Worm (Caenorhabditis elegans) whole organism, L2 larva: ENCODE data around the gene F28A12.10.
A peak's percentile ranks its signal among the peaks of the same experiment; 100 is the strongest.

Source experiments
- C34F6.9 ChIP-seq: fragments of 150-350 bp; optimal IDR thresholded peaks from 2 replicates; lab custom pipeline; 2014; ENCODE audit warnings: missing biosample characterization, missing genetic modification characterization
- F13H6.1 ChIP-seq: sonication (generic microtip); optimal IDR thresholded peaks from 2 replicates; lab custom pipeline; 2016; ENCODE audit warnings: missing genetic modification characterization, missing compliant biosample characterization
- R02D3.7 ChIP-seq: fragments of 150-350 bp; optimal IDR thresholded peaks from 2 replicates; lab custom pipeline; 2014; ENCODE audit warnings: missing biosample characterization, missing genetic modification characterization
- Y55F3AM.14 ChIP-seq: fragments of 200-800 bp; sonication (Bioruptor generic); optimal IDR thresholded peaks from 2 replicates; lab custom pipeline; 2018; ENCODE audit warnings: mild to moderate bottlenecking, missing genetic modification characterization, missing compliant biosample characterization
- ZK546.5 ChIP-seq: sonication (generic microtip); optimal IDR thresholded peaks from 2 replicates; lab custom pipeline; 2017; ENCODE audit warnings: missing biosample characterization, missing genetic modification characterization
- alr-1 ChIP-seq: fragments of 150-350 bp; optimal IDR thresholded peaks from 2 replicates; lab custom pipeline; 2014; ENCODE audit warnings: missing biosample characterization, missing genetic modification characterization
- aly-2 ChIP-seq: fragments of 150-350 bp; optimal IDR thresholded peaks from 2 replicates; lab custom pipeline; 2014; ENCODE audit warnings: missing biosample characterization, missing genetic modification characterization
- ama-1 ChIP-seq: fragments of 150-350 bp; optimal IDR thresholded peaks from 2 replicates; lab custom pipeline; 2018; ENCODE audit warnings: inconsistent platforms
- blmp-1 ChIP-seq: sonication (generic microtip); optimal IDR thresholded peaks from 2 replicates; lab custom pipeline; 2017; ENCODE audit warnings: missing genetic modification characterization, mild to moderate bottlenecking, missing compliant biosample characterization, antibody characterized with exemption, moderate library complexity; ENCODE audit not compliant: insufficient read depth
- ceh-16 ChIP-seq: fragments of 150-350 bp; optimal IDR thresholded peaks from 2 replicates; lab custom pipeline; 2014; ENCODE audit warnings: missing biosample characterization, missing genetic modification characterization
- ceh-82 ChIP-seq: fragments of 150-350 bp; optimal IDR thresholded peaks from 2 replicates; lab custom pipeline; 2014; ENCODE audit warnings: missing biosample characterization, missing genetic modification characterization
- crh-2 ChIP-seq: sonication (generic microtip); optimal IDR thresholded peaks from 2 replicates; lab custom pipeline; 2017; ENCODE audit warnings: missing biosample characterization, missing genetic modification characterization
- dmd-4 ChIP-seq: sonication (generic microtip); optimal IDR thresholded peaks from 2 replicates; lab custom pipeline; 2017; ENCODE audit warnings: missing biosample characterization, missing genetic modification characterization
- egl-27 ChIP-seq: sonication (generic microtip); optimal IDR thresholded peaks from 3 replicates; lab custom pipeline; 2017; ENCODE audit warnings: missing biosample characterization, missing genetic modification reagents, missing genetic modification characterization
- elt-1 ChIP-seq: fragments of 150-350 bp; optimal IDR thresholded peaks from 2 replicates; lab custom pipeline; 2014; ENCODE audit warnings: missing biosample characterization, missing genetic modification characterization
- elt-3 ChIP-seq: sonication (generic microtip); optimal IDR thresholded peaks from 2 replicates; lab custom pipeline; 2017; ENCODE audit warnings: missing biosample characterization, missing genetic modification characterization
- fos-1 ChIP-seq: fragments of 150-350 bp; optimal IDR thresholded peaks from 2 replicates; lab custom pipeline; 2014; ENCODE audit warnings: missing biosample characterization, missing genetic modification characterization
- gmeb-1 ChIP-seq: fragments of 150-350 bp; optimal IDR thresholded peaks from 2 replicates; lab custom pipeline; 2014; ENCODE audit warnings: missing biosample characterization, missing genetic modification characterization
- lin-11 ChIP-seq: fragments of 150-350 bp; sonication (generic microtip); optimal IDR thresholded peaks from 2 replicates; lab custom pipeline; 2014; ENCODE audit warnings: missing biosample characterization, missing genetic modification characterization, inconsistent platforms, mixed read lengths
- lin-13 ChIP-seq: fragments of 150-350 bp; optimal IDR thresholded peaks from 2 replicates; lab custom pipeline; 2014; ENCODE audit warnings: missing biosample characterization, missing genetic modification reagents, missing genetic modification characterization
- lin-39 ChIP-seq: fragments of 150-350 bp; optimal IDR thresholded peaks from 2 replicates; lab custom pipeline; 2014; ENCODE audit warnings: missing biosample characterization, missing genetic modification reagents, missing genetic modification characterization
- lsy-2 ChIP-seq, 2 experiments: fragments of 150-350 bp in 1 of 2; sonication (generic microtip) in 1 of 2; optimal IDR thresholded peaks; 2 replicates each; lab custom pipeline; 2014 to 2017; ENCODE audit warnings: missing biosample characterization in 2 of 2, missing genetic modification characterization in 2 of 2
- mab-5 ChIP-seq: fragments of 150-350 bp; optimal IDR thresholded peaks from 2 replicates; lab custom pipeline; 2014; ENCODE audit warnings: missing biosample characterization, missing genetic modification characterization
- mbf-1 ChIP-seq: sonication (generic microtip); optimal IDR thresholded peaks from 2 replicates; lab custom pipeline; 2017; ENCODE audit warnings: missing biosample characterization, missing genetic modification characterization
- mdl-1 ChIP-seq, 2 experiments: fragments of 150-350 bp in 1 of 2; sonication (generic microtip) in 1 of 2; optimal IDR thresholded peaks; 2 replicates each; lab custom pipeline; 2017; ENCODE audit warnings: missing biosample characterization in 2 of 2, missing genetic modification characterization in 2 of 2
- nhr-10 ChIP-seq: sonication (generic microtip); optimal IDR thresholded peaks from 2 replicates; lab custom pipeline; 2017; ENCODE audit warnings: missing biosample characterization, missing genetic modification characterization
- nhr-11 ChIP-seq: fragments of 150-350 bp; optimal IDR thresholded peaks from 2 replicates; lab custom pipeline; 2014; ENCODE audit warnings: missing biosample characterization, missing genetic modification characterization
- nhr-12 ChIP-seq: fragments of 150-350 bp; optimal IDR thresholded peaks from 2 replicates; lab custom pipeline; 2014; ENCODE audit warnings: missing biosample characterization, missing genetic modification characterization
- nhr-129 ChIP-seq: fragments of 150-350 bp; optimal IDR thresholded peaks from 2 replicates; lab custom pipeline; 2014; ENCODE audit warnings: missing biosample characterization, missing genetic modification characterization
- nhr-21 ChIP-seq: fragments of 150-350 bp; optimal IDR thresholded peaks from 2 replicates; lab custom pipeline; 2014; ENCODE audit warnings: missing biosample characterization, missing genetic modification characterization
- nhr-23 ChIP-seq: fragments of 150-350 bp; optimal IDR thresholded peaks from 2 replicates; lab custom pipeline; 2014; ENCODE audit warnings: missing biosample characterization, missing genetic modification reagents, missing genetic modification characterization
- nhr-237 ChIP-seq: fragments of 150-350 bp; optimal IDR thresholded peaks from 2 replicates; lab custom pipeline; 2014; ENCODE audit warnings: missing biosample characterization, missing genetic modification characterization
- nhr-25 ChIP-seq: fragments of 150-350 bp; sonication (generic microtip); optimal IDR thresholded peaks from 3 replicates; lab custom pipeline; 2014; ENCODE audit warnings: missing biosample characterization, missing genetic modification characterization
- nhr-6 ChIP-seq: fragments of 150-350 bp; optimal IDR thresholded peaks from 2 replicates; lab custom pipeline; 2014; ENCODE audit warnings: missing biosample characterization, missing genetic modification characterization
- nhr-77 ChIP-seq: fragments of 150-350 bp; optimal IDR thresholded peaks from 2 replicates; lab custom pipeline; 2014; ENCODE audit warnings: missing biosample characterization, missing genetic modification characterization
- peb-1 ChIP-seq: fragments of 150-350 bp; optimal IDR thresholded peaks from 2 replicates; lab custom pipeline; 2014; ENCODE audit warnings: missing biosample characterization, missing genetic modification characterization
- sem-4 ChIP-seq: fragments of 150-350 bp; optimal IDR thresholded peaks from 2 replicates; lab custom pipeline; 2014; ENCODE audit warnings: missing biosample characterization, missing genetic modification reagents, missing genetic modification characterization
- skn-1 ChIP-seq: sonication (generic microtip); optimal IDR thresholded peaks from 2 replicates; lab custom pipeline; 2017; ENCODE audit warnings: missing biosample characterization, missing genetic modification characterization
- sma-3 ChIP-seq: sonication (generic microtip); optimal IDR thresholded peaks from 2 replicates; lab custom pipeline; 2016; ENCODE audit warnings: missing genetic modification reagents, missing genetic modification characterization, missing compliant biosample characterization
- sma-9 ChIP-seq, 2 experiments: fragments of 150-350 bp in 1 of 2; sonication (generic microtip) in 1 of 2; optimal IDR thresholded peaks; 2 replicates each; lab custom pipeline; 2014 to 2016; ENCODE audit warnings: missing genetic modification characterization in 2 of 2, mild to moderate bottlenecking in 1 of 2, missing biosample characterization in 1 of 2, missing compliant biosample characterization in 1 of 2, missing genetic modification reagents in 1 of 2, moderate library complexity in 1 of 2
- snpc-4 ChIP-seq: fragments of 150-350 bp; optimal IDR thresholded peaks from 2 replicates; lab custom pipeline; 2014; ENCODE audit warnings: missing biosample characterization, missing genetic modification characterization
- unc-39 ChIP-seq: fragments of 150-350 bp; optimal IDR thresholded peaks from 2 replicates; lab custom pipeline; 2014; ENCODE audit warnings: missing biosample characterization, missing genetic modification characterization
- unc-55 ChIP-seq: fragments of 150-350 bp; sonication (generic microtip); optimal IDR thresholded peaks from 3 replicates; lab custom pipeline; 2014; ENCODE audit warnings: missing biosample characterization, missing genetic modification reagents, missing genetic modification characterization
- unc-62 ChIP-seq: fragments of 150-350 bp; optimal IDR thresholded peaks from 2 replicates; lab custom pipeline; 2014; ENCODE audit warnings: missing biosample characterization, missing genetic modification reagents, missing genetic modification characterization
- zag-1 ChIP-seq: fragments of 150-350 bp; optimal IDR thresholded peaks from 2 replicates; lab custom pipeline; 2014; ENCODE audit warnings: missing biosample characterization, missing genetic modification characterization
- ztf-1 ChIP-seq: fragments of 200-800 bp; sonication (Bioruptor generic); conservative IDR thresholded peaks from 2 replicates; pipeline ENCODE4 v1.3.6; 2022; ENCODE audit warnings: missing genetic modification characterization, missing compliant biosample characterization
- ztf-11 ChIP-seq: sonication (generic microtip); optimal IDR thresholded peaks from 2 replicates; lab custom pipeline; 2017; ENCODE audit warnings: missing biosample characterization, missing genetic modification characterization
- ztf-4 ChIP-seq: fragments of 150-350 bp; optimal IDR thresholded peaks from 2 replicates; lab custom pipeline; 2014; ENCODE audit warnings: missing biosample characterization, missing genetic modification characterization

F28A12.10 gene

ce11 chrV:8608483-8608882 is 29.1 kb downstream of the F28A12.10 start:
- TF ChIP-seq ceh-16 (tag; lab: Kevin White, UChicago) (no peak), nhr-10 (tag; lab: Kevin White, UChicago) (no peak), lin-11 (tag; lab: Kevin White, UChicago) (no peak), unc-55 (GFP tag; lab: Kevin White, UChicago) (no peak), lin-39 (tag; lab: Kevin White, UChicago) (no peak), C34F6.9 (tag; lab: Kevin White, UChicago) (no peak), ZK546.5 (tag; lab: Kevin White, UChicago) (no peak), unc-62 (no peak), egl-27 (no peak), dmd-4 (tag; lab: Kevin White, UChicago) (no peak), blmp-1 (no peak)

- no peak for TF ChIP-seq R02D3.7
- no peak for TF ChIP-seq snpc-4
- no peak for TF ChIP-seq nhr-12
- TF ChIP-seq elt-3 (tag; lab: Kevin White, UChicago) = no peak
- TF ChIP-seq ztf-1 (GFP tag; lab: Robert Waterston, UW) = no peak
- TF ChIP-seq sem-4 (tag; lab: Kevin White, UChicago) = peak; percentile 17
- TF ChIP-seq nhr-129 (tag; lab: Kevin White, UChicago) = no peak
- no peak for TF ChIP-seq lsy-2 (tag; optimal IDR thresholded peaks at IDR 0.05; lab: Kevin White, UChicago)
- TF ChIP-seq ztf-11 = no peak
- no peak for TF ChIP-seq nhr-11
- no peak for TF ChIP-seq skn-1
- peak; percentile 82 for TF ChIP-seq nhr-25 (tag; lab: Kevin White, UChicago)
- TF ChIP-seq C34F6.9 (tag; lab: Kevin White, UChicago) = peak; percentile 22
- no peak for TF ChIP-seq ama-1 (lab: Kevin White, UChicago)
- no peak for TF ChIP-seq elt-1 (tag; lab: Kevin White, UChicago)
- no peak for TF ChIP-seq Y55F3AM.14 (GFP tag; lab: Kevin White, UChicago)
- TF ChIP-seq lin-39 (tag; lab: Kevin White, UChicago) = no peak
- no peak for TF ChIP-seq ZK546.5 (tag; lab: Kevin White, UChicago)
- TF ChIP-seq nhr-23 = no peak
- no peak for TF ChIP-seq dmd-4 (tag; lab: Kevin White, UChicago)
- no peak for TF ChIP-seq unc-39 (tag; lab: Kevin White, UChicago)
- peak; percentile 49 for TF ChIP-seq nhr-21
- no peak for TF ChIP-seq nhr-237
- TF ChIP-seq sma-3 (GFP tag; lab: Kevin White, UChicago) = peak; percentile 39
- TF ChIP-seq ztf-4 (tag; lab: Kevin White, UChicago) = peak; percentile 41
- TF ChIP-seq fos-1 = peak; percentile 50
- no peak for TF ChIP-seq ceh-82 (tag; lab: Kevin White, UChicago)
- TF ChIP-seq mab-5 (tag; lab: Kevin White, UChicago) = no peak
- TF ChIP-seq nhr-10 (tag; lab: Kevin White, UChicago) = no peak
- no peak for TF ChIP-seq nhr-77 (tag; lab: Kevin White, UChicago)
- TF ChIP-seq ceh-16 (tag; lab: Kevin White, UChicago) = no peak
- TF ChIP-seq zag-1 (tag; lab: Kevin White, UChicago) = no peak
- no peak for TF ChIP-seq nhr-6 (tag; lab: Kevin White, UChicago)
- no peak for TF ChIP-seq lin-13 (GFP tag; lab: Kevin White, UChicago)
- TF ChIP-seq mdl-1 (tag; optimal IDR thresholded peaks at IDR 0.05; lab: Kevin White, UChicago) = no peak
- TF ChIP-seq crh-2 (tag; lab: Kevin White, UChicago) = peak; percentile 27
- no peak for TF ChIP-seq egl-27
- TF ChIP-seq unc-55 (GFP tag; lab: Kevin White, UChicago) = no peak
- TF ChIP-seq sma-9 (GFP tag; optimal IDR thresholded peaks at IDR 0.05; lab: Kevin White, UChicago) = peak; percentile 67
- no peak for TF ChIP-seq sma-9 (tag; optimal IDR thresholded peaks at IDR 0.05; lab: Kevin White, UChicago)
- TF ChIP-seq gmeb-1 (tag; lab: Kevin White, UChicago) = peak; percentile 26
- no peak for TF ChIP-seq F13H6.1
- no peak for TF ChIP-seq aly-2
- TF ChIP-seq peb-1 (tag; lab: Kevin White, UChicago) = no peak
- no peak for TF ChIP-seq lin-11 (tag; lab: Kevin White, UChicago)
- no peak for TF ChIP-seq alr-1
- TF ChIP-seq unc-62 = no peak
- TF ChIP-seq mbf-1 (tag; lab: Kevin White, UChicago) = no peak
- TF ChIP-seq blmp-1 = peak; percentile 22
Observed at ce11 chrV:8607353-8607850, 30.2 kb downstream of the F28A12.10 start, which contains the start of gene smk-1. TSS of gene smk-1 (plus strand) at chrV:8607800.
